Fruit fly (Drosophila melanogaster): Measurements from ENCODE around the gene CG42514.

dm6 chr3L:16475518-16476126 lies 20.4 kb downstream of the CG42514 start:
- TF ChIP-seq pan (optimal IDR thresholded peaks at IDR 0.05) (no peak), OdsH (GFP tag; optimal IDR thresholded peaks at IDR 0.05) (no peak), foxo (GFP tag; optimal IDR thresholded peaks at IDR 0.05) (no peak), br (GFP tag; optimal IDR thresholded peaks at IDR 0.05) (no peak), usp (GFP tag; optimal IDR thresholded peaks at IDR 0.05) (no peak), ey (GFP tag; optimal IDR thresholded peaks at IDR 0.05) (no peak), jim (GFP tag; optimal IDR thresholded peaks at IDR 0.05) (no peak), Rel (GFP tag; optimal IDR thresholded peaks at IDR 0.05) (no peak), Rel (tag; optimal IDR thresholded peaks at IDR 0.05) (no peak), sv (GFP tag; optimal IDR thresholded peaks at IDR 0.05) (no peak), N (GFP tag; optimal IDR thresholded peaks at IDR 0.05) (no peak), h (GFP tag; optimal IDR thresholded peaks at IDR 0.05) (no peak)

Measured in whole organism, wandering third instar larva.